Worm (Caenorhabditis elegans): ENCODE results near the gene Y57G11C.20.

DNA sequence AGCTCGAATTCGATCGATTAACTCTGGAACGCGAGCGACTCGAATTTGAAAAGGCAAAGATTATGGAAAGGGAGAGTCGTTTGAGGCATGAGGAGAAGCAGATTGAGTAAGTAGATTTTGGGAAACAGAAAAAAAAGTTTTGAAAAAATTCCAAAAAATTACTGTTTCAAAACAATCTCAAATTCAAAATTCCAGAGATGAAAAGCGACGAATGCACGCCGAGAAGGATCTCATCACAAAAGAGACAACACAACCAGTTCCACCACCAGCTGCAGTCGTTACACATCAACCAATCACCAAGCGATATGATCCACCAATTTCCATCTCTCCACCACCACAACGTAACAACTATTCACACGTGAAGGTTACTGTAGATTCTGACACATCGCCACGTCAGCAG is 51.2 kb downstream of the Y57G11C.20 start:
- TF ChIP-seq ztf-4 (tag; optimal IDR thresholded peaks at IDR 0.05), result no peak
- TF ChIP-seq snpc-4 (tag; optimal IDR thresholded peaks at IDR 0.05), result no peak
- TF ChIP-seq efl-3 (GFP tag; optimal IDR thresholded peaks at IDR 0.05), result no peak
- no peak for TF ChIP-seq nhr-77 (tag; optimal IDR thresholded peaks at IDR 0.05)
- TF ChIP-seq fkh-10 (GFP tag; optimal IDR thresholded peaks at IDR 0.05), result no peak
- TF ChIP-seq rnt-1 (tag; optimal IDR thresholded peaks at IDR 0.05), result no peak
- no peak for TF ChIP-seq alr-1 (tag; optimal IDR thresholded peaks at IDR 0.05; ENCODE audit: borderline replicate concordance)
- no peak for TF ChIP-seq elt-3 (tag; optimal IDR thresholded peaks at IDR 0.05)
- no peak for TF ChIP-seq ceh-8 (GFP tag; optimal IDR thresholded peaks at IDR 0.05)

Data from whole organism, L1 larva.